Fruit fly (Drosophila melanogaster): Measurements from ENCODE around the gene wrm1.
A peak's percentile ranks its signal among the peaks of the same experiment; 100 is the strongest.

Gene wrm1

dm6 chr3L:7328567-7329253 is 6.3 kb downstream of the wrm1 start, which contains the start of the genes mrva, CG42307 and mus312 (continued):
- TF ChIP-seq CG17612 (GFP tag; IDR thresholded peaks at IDR 0.05) (no peak), H2.0 (GFP tag; IDR thresholded peaks at IDR 0.05) (peak; percentile 80), Ets65A (GFP tag) (peak; percentile 62), gce (GFP tag; IDR thresholded peaks at IDR 0.05) (0 out of 3 replicates have a peak, but pooled peaks have one; percentile 14), NK7.1 (GFP tag; optimal IDR thresholded peaks at IDR 0.05) (no peak), cg (GFP tag; optimal IDR thresholded peaks at IDR 0.05) (no peak), ind (GFP tag; optimal IDR thresholded peaks at IDR 0.05) (peak; percentile 86), CG6791 (GFP tag; IDR thresholded peaks at IDR 0.05; ENCODE audit: partially characterized antibody) (0 out of 3 replicates have a peak, but pooled peaks have one; percentile 55), hkb (optimal IDR thresholded peaks at IDR 0.05) (no peak), hkb (GFP tag; IDR thresholded peaks at IDR 0.05) (peak; percentile 63; the same call in 1 of the 2 replicates), odd (GFP tag; optimal IDR thresholded peaks at IDR 0.05) (peak; percentile 88), Meics (GFP tag; optimal IDR thresholded peaks at IDR 0.05) (peak; percentile 85), usp (GFP tag; optimal IDR thresholded peaks at IDR 0.05) (no peak), CG13424 (tag; optimal IDR thresholded peaks at IDR 0.05) (peak; percentile 97), Chrac-16 (GFP tag; optimal IDR thresholded peaks at IDR 0.05) (peak; percentile 78), CkIIα-i1 (GFP tag; IDR thresholded peaks at IDR 0.05) (no peak), CG5953 (GFP tag; IDR thresholded peaks at IDR 0.05) (peak; percentile 68; the same call in 1 of the 2 replicates), exex (tag; optimal IDR thresholded peaks at IDR 0.05) (peak; percentile 93), emc (GFP tag; optimal IDR thresholded peaks at IDR 0.05) (no peak), CG13894 (tag; optimal IDR thresholded peaks at IDR 0.05) (peak; percentile 94), Mes4 (GFP tag; optimal IDR thresholded peaks at IDR 0.05) (no peak), CG11696 (GFP tag; IDR thresholded peaks at IDR 0.05) (peak; percentile 52; the same call in 1 of the 2 replicates), BEAF-32 (GFP tag; optimal IDR thresholded peaks at IDR 0.05) (peak; percentile 33), CG16779 (GFP tag; IDR thresholded peaks at IDR 0.05) (no peak), Fer1 (GFP tag; optimal IDR thresholded peaks at IDR 0.05) (peak; percentile 89), gfzf (GFP tag; optimal IDR thresholded peaks at IDR 0.05) (no peak), p53 (GFP tag; optimal IDR thresholded peaks at IDR 0.05) (no peak), shn (GFP tag; optimal IDR thresholded peaks at IDR 0.05) (peak; percentile 17), Max (GFP tag; optimal IDR thresholded peaks at IDR 0.05) (peak; percentile 71), CG11695 (GFP tag; IDR thresholded peaks at IDR 0.05) (peak; percentile 83), hbn (GFP tag; IDR thresholded peaks at IDR 0.05; ENCODE audit: partially characterized antibody) (no peak; the same call in 1 of the 2 replicates), Jarid2 (GFP tag; optimal IDR thresholded peaks at IDR 0.05) (no peak), CG14667 (GFP tag; IDR thresholded peaks at IDR 0.05) (peak; percentile 85), CG18619 (GFP tag; optimal IDR thresholded peaks at IDR 0.05) (peak; percentile 86), MBD-R2 (GFP tag; IDR thresholded peaks at IDR 0.05) (peak; percentile 84), D19B (GFP tag; optimal IDR thresholded peaks at IDR 0.05) (no peak), CG5180 (GFP tag; optimal IDR thresholded peaks at IDR 0.05) (no peak), CG12299 (tag; optimal IDR thresholded peaks at IDR 0.05) (peak; percentile 92), CG43689 (GFP tag; IDR thresholded peaks at IDR 0.05) (peak; percentile 60), CG4360 (GFP tag; IDR thresholded peaks at IDR 0.05) (peak; percentile 83), CG7357 (GFP tag; IDR thresholded peaks at IDR 0.05) (peak; percentile 79), CG18262 (tag; optimal IDR thresholded peaks at IDR 0.05) (peak; percentile 92), CG6272 (GFP tag; IDR thresholded peaks at IDR 0.05) (0 out of 2 replicates have a peak, but pooled peaks have one; percentile 64), Scr (GFP tag; IDR thresholded peaks at IDR 0.05; ENCODE audit: partially characterized antibody) (0 out of 2 replicates have a peak, but pooled peaks have one; percentile 28), da (GFP tag; optimal IDR thresholded peaks at IDR 0.05) (no peak), zf30C (GFP tag; optimal IDR thresholded peaks at IDR 0.05) (peak; percentile 42), klu (GFP tag; IDR thresholded peaks at IDR 0.05) (peak; percentile 56; the same call in 1 of the 2 replicates), CG10274 (GFP tag; optimal IDR thresholded peaks at IDR 0.05) (no peak), ase (GFP tag; IDR thresholded peaks at IDR 0.05) (peak; percentile 64; the same call in 2 of the 3 replicates), Dref (GFP tag; IDR thresholded peaks at IDR 0.05) (peak; percentile 66)

All from whole organism, embryonic.